Worm (Caenorhabditis elegans) whole organism, young adult: ENCODE results near the gene Y71H2B.8.

Source experiments
- B0035.1 ChIP-seq: sonication (generic microtip); optimal IDR thresholded peaks from 2 replicates; lab custom pipeline; 2016; ENCODE audit warnings: missing genetic modification characterization, mild to moderate bottlenecking, missing compliant biosample characterization, missing genotype, missing genetic modification reagents
- Y56A3A.18 ChIP-seq: fragments of 200-800 bp; sonication (Bioruptor generic); IDR thresholded peaks from 2 replicates; pipeline ENCODE4 v1.3.6; 2022; ENCODE audit warnings: missing genetic modification reagents, missing genetic modification characterization, missing compliant biosample characterization
- Y79H2A.3 ChIP-seq: fragments of 200-800 bp; sonication (Bioruptor generic); conservative IDR thresholded peaks from 2 replicates; pipeline ENCODE4 v1.3.6; 2022; ENCODE audit warnings: missing genetic modification reagents, missing genetic modification characterization, missing compliant biosample characterization
- dpff-1 ChIP-seq: sonication (generic microtip); optimal IDR thresholded peaks from 2 replicates; lab custom pipeline; 2017; ENCODE audit warnings: mild to moderate bottlenecking, missing genetic modification characterization, missing compliant biosample characterization
- ekl-4 ChIP-seq: fragments of 200-800 bp; sonication (Bioruptor generic); IDR thresholded peaks from 2 replicates; pipeline ENCODE4 v1.3.6; 2022; ENCODE audit warnings: missing genetic modification reagents, missing genetic modification characterization, missing compliant biosample characterization
- lag-1 ChIP-seq: fragments of 200-800 bp; sonication (Bioruptor generic); IDR thresholded peaks from 2 replicates; pipeline ENCODE4 v1.3.6; 2022; ENCODE audit warnings: missing genetic modification reagents, missing genetic modification characterization, missing compliant biosample characterization
- lin-35 ChIP-seq, 3 experiments: fragments of 150-350 bp in 2 of 3; sonication (generic microtip) in 1 of 3; optimal IDR thresholded peaks; 2 replicates each; lab custom pipeline; 2014 to 2018; ENCODE audit warnings: missing biosample characterization in 3 of 3, missing genetic modification characterization in 3 of 3, missing genetic modification reagents in 3 of 3
- nfya-1 ChIP-seq: sonication (generic microtip); optimal IDR thresholded peaks from 2 replicates; lab custom pipeline; 2017; ENCODE audit warnings: antibody characterized with exemption, missing compliant biosample characterization, missing genetic modification characterization, borderline replicate concordance; ENCODE audit not compliant: insufficient read depth
- nfya-2 ChIP-seq: fragments of 200-800 bp; sonication (Bioruptor generic); IDR thresholded peaks from 2 replicates; pipeline ENCODE4 v1.3.6; 2022; ENCODE audit warnings: missing genetic modification reagents, missing genetic modification characterization, missing compliant biosample characterization
- pha-4 ChIP-seq: fragments of 150-350 bp; sonication (generic microtip); optimal IDR thresholded peaks from 2 replicates; lab custom pipeline; 2014; ENCODE audit warnings: missing biosample characterization, missing genetic modification reagents, missing genetic modification characterization
- unc-62 ChIP-seq: fragments of 150-350 bp; optimal IDR thresholded peaks from 2 replicates; lab custom pipeline; 2014; ENCODE audit warnings: missing biosample characterization, missing genetic modification reagents, missing genetic modification characterization
- ztf-28 ChIP-seq: fragments of 200-800 bp; sonication (Bioruptor generic); IDR thresholded peaks from 2 replicates; pipeline ENCODE4 v1.3.6; 2022; ENCODE audit warnings: missing genetic modification reagents, missing genetic modification characterization, missing compliant biosample characterization

- no peak for TF ChIP-seq lag-1
- no peak for TF ChIP-seq lin-35 (GFP tag; optimal IDR thresholded peaks at IDR 0.05; lab: Kevin White, UChicago)
- no peak for TF ChIP-seq B0035.1 (tag; lab: Kevin White, UChicago)
- TF ChIP-seq dpff-1 (tag; lab: Kevin White, UChicago): no peak
- no peak for TF ChIP-seq Y79H2A.3
- no peak for TF ChIP-seq nfya-1 (tag; lab: Kevin White, UChicago)
- TF ChIP-seq nfya-2 (GFP tag; lab: Robert Waterston, UW): no peak
- no peak for TF ChIP-seq unc-62 (GFP tag; lab: Kevin White, UChicago)
- TF ChIP-seq ztf-28: no peak
- TF ChIP-seq ekl-4 (GFP tag; lab: Robert Waterston, UW): no peak
- TF ChIP-seq Y56A3A.18 (GFP tag; lab: Robert Waterston, UW): no peak
- TF ChIP-seq pha-4 (tag; lab: Kevin White, UChicago): no peak
Measured at ce11 chrIII:2563033-2563656, 15.9 kb upstream of the Y71H2B.8 start.
